Worm (Caenorhabditis elegans): ENCODE results near the gene glb-15.

ce11 chrV:11598807-11599206 lies 19.3 kb downstream of the glb-15 start, which contains the start of gene srx-84:
- no peak for TF ChIP-seq lin-13 (GFP tag; optimal IDR thresholded peaks at IDR 0.05)
- TF ChIP-seq lin-39 (tag; optimal IDR thresholded peaks at IDR 0.05): no peak
- no peak for TF ChIP-seq ZK546.5 (tag; optimal IDR thresholded peaks at IDR 0.05)
- TF ChIP-seq mdl-1 (tag; optimal IDR thresholded peaks at IDR 0.05): no peak
- no peak for TF ChIP-seq mab-5 (tag; optimal IDR thresholded peaks at IDR 0.05)
- TF ChIP-seq elt-3 (tag; optimal IDR thresholded peaks at IDR 0.05): no peak
- no peak for TF ChIP-seq nhr-6 (tag; optimal IDR thresholded peaks at IDR 0.05)
- TF ChIP-seq elt-1 (tag; optimal IDR thresholded peaks at IDR 0.05): no peak
- TF ChIP-seq aly-2 (tag; optimal IDR thresholded peaks at IDR 0.05): no peak
- no peak for TF ChIP-seq unc-62 (GFP tag; optimal IDR thresholded peaks at IDR 0.05)
- TF ChIP-seq lsy-2 (tag; optimal IDR thresholded peaks at IDR 0.05): no peak
- no peak for TF ChIP-seq nhr-237 (tag; optimal IDR thresholded peaks at IDR 0.05)
